Worm (Caenorhabditis elegans) whole organism, L4 larva: ENCODE data around the gene sfxn-1.2.

ENCODE experiments used
- F10B5.3 ChIP-seq: sonication (generic microtip); optimal IDR thresholded peaks from 2 replicates; lab custom pipeline; 2016; ENCODE audit warnings: mild to moderate bottlenecking, missing genetic modification characterization, missing compliant biosample characterization
- F49E8.2 ChIP-seq: sonication (generic microtip); optimal IDR thresholded peaks from 2 replicates; lab custom pipeline; 2016; ENCODE audit warnings: missing compliant biosample characterization, mild to moderate bottlenecking, missing genetic modification characterization, borderline replicate concordance
- R02D3.7 ChIP-seq: fragments of 150-350 bp; sonication (generic microtip); optimal IDR thresholded peaks from 3 replicates; lab custom pipeline; 2014; ENCODE audit warnings: missing biosample characterization, missing genetic modification characterization
- T26A8.4 ChIP-seq: fragments of 200-800 bp; sonication (Bioruptor generic); IDR thresholded peaks from 2 replicates; pipeline ENCODE4 v1.3.6; 2022; ENCODE audit warnings: missing genetic modification characterization, missing compliant biosample characterization
- Y5F2A.4 ChIP-seq: fragments of 200-800 bp; sonication (Bioruptor generic); optimal IDR thresholded peaks from 2 replicates; lab custom pipeline; 2018; ENCODE audit warnings: mild to moderate bottlenecking, missing genetic modification characterization, missing compliant biosample characterization
- ZK337.2 ChIP-seq: fragments of 200-800 bp; sonication (Bioruptor generic); IDR thresholded peaks from 2 replicates; pipeline ENCODE4 v1.3.6; 2022; ENCODE audit warnings: missing genetic modification reagents, missing genetic modification characterization, missing compliant biosample characterization
- aha-1 ChIP-seq: fragments of 150-350 bp; peaks from one replicate; lab custom pipeline; 2014; ENCODE audit warnings: missing biosample characterization, missing genetic modification characterization
- ama-1 ChIP-seq: fragments of 150-350 bp; optimal IDR thresholded peaks from 2 replicates; lab custom pipeline; 2014; ENCODE audit warnings: inconsistent platforms, mixed read lengths
- attf-4 ChIP-seq: sonication (generic microtip); optimal IDR thresholded peaks from 3 replicates; lab custom pipeline; 2017; ENCODE audit warnings: missing biosample characterization, missing genetic modification characterization
- ceh-28 ChIP-seq: fragments of 150-350 bp; optimal IDR thresholded peaks from 2 replicates; lab custom pipeline; 2014; ENCODE audit warnings: missing biosample characterization, missing genetic modification reagents, missing genetic modification characterization
- ceh-32 ChIP-seq: sonication (generic microtip); optimal IDR thresholded peaks from 2 replicates; lab custom pipeline; 2016; ENCODE audit warnings: mild to moderate bottlenecking, missing genetic modification characterization, missing compliant biosample characterization; ENCODE audit not compliant: poor library complexity
- ces-1 ChIP-seq: fragments of 150-350 bp; sonication (generic microtip); optimal IDR thresholded peaks from 4 replicates; lab custom pipeline; 2014; ENCODE audit warnings: missing biosample characterization, missing genetic modification reagents, missing genetic modification characterization
- cey-2 ChIP-seq: sonication (generic microtip); optimal IDR thresholded peaks from 3 replicates; lab custom pipeline; 2017; ENCODE audit warnings: missing genetic modification characterization, mild to moderate bottlenecking, missing compliant biosample characterization, antibody characterized with exemption, borderline replicate concordance; ENCODE audit not compliant: insufficient read depth
- ctbp-1 ChIP-seq: fragments of 200-800 bp; sonication (Bioruptor generic); IDR thresholded peaks from 2 replicates; pipeline ENCODE4 v1.3.6; 2022; ENCODE audit warnings: missing genetic modification reagents, missing genetic modification characterization, missing compliant biosample characterization
- dmd-6 ChIP-seq: fragments of 200-800 bp; sonication (Bioruptor generic); IDR thresholded peaks from 2 replicates; pipeline ENCODE4 v1.3.6; 2022; ENCODE audit warnings: missing genetic modification reagents, missing genetic modification characterization, missing compliant biosample characterization
- dpl-1 ChIP-seq: fragments of 150-350 bp; optimal IDR thresholded peaks from 2 replicates; lab custom pipeline; 2014; ENCODE audit warnings: missing biosample characterization, missing genetic modification reagents, missing genetic modification characterization
- dve-1 ChIP-seq: sonication (generic microtip); optimal IDR thresholded peaks from 2 replicates; lab custom pipeline; 2017; ENCODE audit warnings: antibody characterized with exemption, mild to moderate bottlenecking, missing genetic modification characterization, missing compliant biosample characterization; ENCODE audit not compliant: insufficient read depth
- egl-43 ChIP-seq: fragments of 200-800 bp; sonication (Bioruptor generic); IDR thresholded peaks from 2 replicates; pipeline ENCODE4 v1.3.6; 2022; ENCODE audit warnings: missing genetic modification reagents, missing genetic modification characterization, missing compliant biosample characterization
- fkh-10 ChIP-seq: fragments of 150-350 bp; optimal IDR thresholded peaks from 2 replicates; lab custom pipeline; 2014; ENCODE audit warnings: missing biosample characterization, missing genetic modification reagents, missing genetic modification characterization
- fos-1 ChIP-seq: fragments of 150-350 bp; optimal IDR thresholded peaks from 2 replicates; lab custom pipeline; 2014; ENCODE audit warnings: missing biosample characterization, missing genetic modification characterization
- hif-1 ChIP-seq, 2 experiments: sonication (generic microtip); optimal IDR thresholded peaks; 2 replicates each; lab custom pipeline; 2016 to 2017; ENCODE audit warnings: missing compliant biosample characterization in 2 of 2, missing genetic modification characterization in 2 of 2, missing genetic modification reagents in 2 of 2, missing genotype in 2 of 2, mild to moderate bottlenecking in 1 of 2
- hlh-11 ChIP-seq: fragments of 200-800 bp; sonication (Bioruptor generic); optimal IDR thresholded peaks from 2 replicates; lab custom pipeline; 2018; ENCODE audit warnings: mild to moderate bottlenecking, missing genetic modification characterization, missing compliant biosample characterization
- lin-1 ChIP-seq: fragments of 200-800 bp; sonication (Bioruptor generic); IDR thresholded peaks from 2 replicates; pipeline ENCODE4 v1.3.6; 2022; ENCODE audit warnings: missing genetic modification reagents, missing genetic modification characterization, missing compliant biosample characterization
- lin-38 ChIP-seq: fragments of 200-800 bp; sonication (Bioruptor generic); IDR thresholded peaks from 2 replicates; pipeline ENCODE4 v1.3.6; 2022; ENCODE audit warnings: missing genetic modification reagents, missing genetic modification characterization, missing compliant biosample characterization
- lin-39 ChIP-seq: fragments of 150-350 bp; optimal IDR thresholded peaks from 2 replicates; lab custom pipeline; 2014; ENCODE audit warnings: missing biosample characterization, missing genetic modification reagents, missing genetic modification characterization
- lsy-2 ChIP-seq, 2 experiments: fragments of 150-350 bp in 1 of 2; sonication (generic microtip) in 1 of 2; optimal IDR thresholded peaks; 2 replicates each; lab custom pipeline; 2014 to 2017; ENCODE audit warnings: missing biosample characterization in 2 of 2, missing genetic modification characterization in 2 of 2
- madf-9 ChIP-seq: fragments of 200-800 bp; sonication (Bioruptor generic); conservative IDR thresholded peaks from 2 replicates; pipeline ENCODE4 v1.3.6; 2022; ENCODE audit warnings: missing genetic modification reagents, missing genetic modification characterization, missing compliant biosample characterization
- mdl-1 ChIP-seq, 2 experiments: fragments of 150-350 bp in 1 of 2; sonication (generic microtip) in 1 of 2; optimal IDR thresholded peaks; 2 replicates each; lab custom pipeline; 2014 to 2017; ENCODE audit warnings: missing biosample characterization in 2 of 2, missing genetic modification characterization in 2 of 2
- mep-1 ChIP-seq: fragments of 150-350 bp; sonication (generic microtip); optimal IDR thresholded peaks from 3 replicates; lab custom pipeline; 2014; ENCODE audit warnings: missing biosample characterization, missing genetic modification characterization
- mxl-2 ChIP-seq: fragments of 200-800 bp; sonication (Bioruptor generic); conservative IDR thresholded peaks from 2 replicates; pipeline ENCODE4 v1.3.6; 2022; ENCODE audit warnings: missing genetic modification reagents, missing genetic modification characterization, missing compliant biosample characterization
- mxl-3 ChIP-seq: fragments of 200-800 bp; sonication (Bioruptor generic); optimal IDR thresholded peaks from 2 replicates; lab custom pipeline; 2018; ENCODE audit warnings: mild to moderate bottlenecking, missing genetic modification characterization, missing compliant biosample characterization
- nhr-28 ChIP-seq: fragments of 150-350 bp; optimal IDR thresholded peaks from 2 replicates; lab custom pipeline; 2014; ENCODE audit warnings: missing biosample characterization, missing genetic modification characterization
- nhr-41 ChIP-seq: fragments of 200-800 bp; sonication (Bioruptor generic); IDR thresholded peaks from 2 replicates; pipeline ENCODE4 v1.3.6; 2022; ENCODE audit warnings: missing genetic modification reagents, missing genetic modification characterization, missing compliant biosample characterization
- nhr-6 ChIP-seq: fragments of 150-350 bp; optimal IDR thresholded peaks from 2 replicates; lab custom pipeline; 2014; ENCODE audit warnings: missing biosample characterization, missing genetic modification characterization
- nhr-77 ChIP-seq: fragments of 150-350 bp; optimal IDR thresholded peaks from 2 replicates; lab custom pipeline; 2014; ENCODE audit warnings: missing biosample characterization, missing genetic modification characterization
- pqm-1 ChIP-seq: sonication (generic microtip); optimal IDR thresholded peaks from 2 replicates; lab custom pipeline; 2017; ENCODE audit warnings: missing biosample characterization, missing genetic modification characterization
- rbr-2 ChIP-seq: sonication (generic microtip); optimal IDR thresholded peaks from 2 replicates; lab custom pipeline; 2016; ENCODE audit warnings: missing genotype, missing genetic modification characterization, missing compliant biosample characterization
- sdz-12 ChIP-seq: fragments of 200-800 bp; sonication (Bioruptor generic); optimal IDR thresholded peaks from 2 replicates; lab custom pipeline; 2018; ENCODE audit warnings: mild to moderate bottlenecking, missing genetic modification characterization, missing compliant biosample characterization
- skn-1 ChIP-seq: fragments of 150-350 bp; optimal IDR thresholded peaks from 2 replicates; lab custom pipeline; 2014; ENCODE audit warnings: missing biosample characterization, missing genetic modification characterization
- snpc-1.2 ChIP-seq: fragments of 200-800 bp; sonication (Bioruptor generic); IDR thresholded peaks from 2 replicates; pipeline ENCODE4 v1.3.6; 2022; ENCODE audit warnings: missing genetic modification reagents, missing genetic modification characterization, missing compliant biosample characterization
- tra-1 ChIP-seq: fragments of 200-800 bp; sonication (Bioruptor generic); IDR thresholded peaks from 2 replicates; pipeline ENCODE4 v1.3.6; 2022; ENCODE audit warnings: missing genetic modification reagents, missing genetic modification characterization, missing compliant biosample characterization
- unc-62 ChIP-seq, 3 experiments: fragments of 150-350 bp in 1 of 3; sonication (generic microtip); optimal IDR thresholded peaks in 2 of 3; peaks in 1 of 3; 1 replicate in 1 of 3; 2 replicates in 2 of 3; lab custom pipeline; 2014 to 2017; ENCODE audit warnings: missing biosample characterization in 3 of 3, missing genetic modification characterization in 3 of 3, missing genetic modification reagents in 3 of 3, missing genotype in 1 of 3
- zag-1 ChIP-seq: fragments of 150-350 bp; optimal IDR thresholded peaks from 2 replicates; lab custom pipeline; 2014; ENCODE audit warnings: missing biosample characterization, missing genetic modification characterization
- zfp-3 ChIP-seq: fragments of 200-800 bp; sonication (Bioruptor generic); conservative IDR thresholded peaks from 2 replicates; pipeline ENCODE4 v1.3.6; 2022; ENCODE audit warnings: missing genetic modification reagents, missing genetic modification characterization, missing compliant biosample characterization
- zip-11 ChIP-seq: fragments of 200-800 bp; sonication (Bioruptor generic); IDR thresholded peaks from 2 replicates; pipeline ENCODE4 v1.3.6; 2022; ENCODE audit warnings: missing genetic modification characterization, missing compliant biosample characterization
- ztf-11 ChIP-seq: fragments of 150-350 bp; optimal IDR thresholded peaks from 2 replicates; lab custom pipeline; 2014; ENCODE audit warnings: missing biosample characterization, missing genetic modification characterization

sfxn-1.2 gene

DNA sequence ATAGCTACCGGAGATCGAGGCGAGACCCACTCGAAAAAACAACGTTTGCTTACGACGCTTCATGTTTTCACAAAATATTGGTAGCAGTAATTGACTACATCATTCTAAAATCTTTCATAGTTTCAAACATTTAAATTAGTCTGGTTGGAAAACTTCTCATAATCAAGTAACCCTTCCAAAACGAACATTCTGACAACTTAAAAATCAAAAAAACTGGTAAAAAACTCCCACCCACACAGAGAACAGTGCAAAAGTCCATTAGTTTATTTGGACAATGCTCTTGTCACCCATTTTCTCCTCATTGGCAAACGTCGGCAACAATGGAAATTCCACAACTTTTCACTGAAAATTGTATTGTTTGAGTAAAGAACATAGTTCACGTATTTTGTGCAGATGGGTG lies 8.5 kb upstream of the sfxn-1.2 start, which contains the start of gene F37H8.6:
F37H8.6 (minus strand) TSS at position 101 of the 400 bp plus-strand sequence.
- peak; percentile 62 for TF ChIP-seq aha-1
- TF ChIP-seq zag-1 (tag; lab: Kevin White, UChicago): no peak
- no peak for TF ChIP-seq lin-38 (GFP tag; lab: Robert Waterston, UW)
- no peak for TF ChIP-seq fkh-10

DNA sequence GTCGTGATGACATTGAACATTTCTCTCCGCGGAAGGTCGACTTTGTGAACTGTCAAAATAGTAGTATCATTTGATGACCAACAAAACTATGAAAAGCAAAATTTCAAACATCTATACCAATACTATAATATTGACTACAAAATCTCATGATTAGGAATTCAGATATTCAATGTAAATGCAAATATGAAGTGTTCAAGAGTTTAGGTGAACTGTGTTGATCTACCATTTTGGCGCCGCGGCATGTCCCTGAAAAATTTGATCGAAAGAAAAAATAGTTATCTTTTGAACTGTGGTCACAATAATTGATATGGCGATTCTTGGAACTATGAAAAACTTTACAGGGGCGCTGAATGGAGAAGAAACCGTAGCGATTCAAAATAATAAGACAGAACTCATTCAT lies 7.1 kb upstream of the sfxn-1.2 start:
- TF ChIP-seq Y5F2A.4 (GFP tag; lab: Kevin White, UChicago): no peak
- TF ChIP-seq sdz-12 (GFP tag; lab: Kevin White, UChicago): no peak
- TF ChIP-seq nhr-41 (GFP tag; lab: Robert Waterston, UW): no peak
- TF ChIP-seq egl-43 (GFP tag; lab: Robert Waterston, UW): no peak
- no peak for TF ChIP-seq lin-39
- TF ChIP-seq tra-1 (GFP tag; lab: Robert Waterston, UW): no peak
- TF ChIP-seq unc-62 (GFP tag; optimal IDR thresholded peaks at IDR 0.05 in 1 of 2; lab: Kevin White, UChicago): peak in 1 of 2 experiments; percentile 68
- TF ChIP-seq unc-62 (tag; optimal IDR thresholded peaks at IDR 0.05; lab: Kevin White, UChicago): no peak
- TF ChIP-seq hif-1 (tag; optimal IDR thresholded peaks at IDR 0.05; lab: Kevin White, UChicago): no peak
- no peak for TF ChIP-seq T26A8.4
- TF ChIP-seq ama-1 (lab: Kevin White, UChicago): no peak
- no peak for TF ChIP-seq zip-11 (GFP tag; lab: Robert Waterston, UW)
- TF ChIP-seq mxl-2 (GFP tag; lab: Robert Waterston, UW): no peak
- no peak for TF ChIP-seq fos-1 (tag; lab: Kevin White, UChicago)
- TF ChIP-seq ztf-11 (tag; lab: Kevin White, UChicago): no peak
- peak; percentile 44 for TF ChIP-seq nhr-28
- no peak for TF ChIP-seq ZK337.2 (GFP tag; lab: Robert Waterston, UW)

DNA sequence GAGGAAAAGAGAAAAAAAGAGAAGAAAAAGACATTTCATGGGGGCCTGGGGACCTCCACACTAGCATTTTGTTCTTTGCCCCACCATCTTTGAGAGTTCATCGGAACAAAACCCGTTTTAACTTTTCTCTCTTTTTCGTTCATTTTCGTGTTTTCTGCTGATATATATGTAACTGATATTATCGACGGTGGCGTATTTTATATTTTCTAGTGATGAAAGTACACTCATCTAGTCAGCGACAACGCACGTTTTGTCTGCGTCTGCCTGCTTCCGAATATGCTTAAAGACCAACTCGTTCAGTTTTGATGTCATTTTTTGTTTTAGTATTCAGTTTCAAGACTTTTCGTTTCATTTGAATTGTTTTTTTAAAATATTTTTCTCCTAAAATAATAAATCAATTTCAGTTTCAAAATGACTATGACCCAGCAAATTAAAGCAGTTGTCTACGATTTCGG lies 4.6 kb upstream of the sfxn-1.2 start, which contains the start of gene bigr-1:
bigr-1 (plus strand) TSS at position 405 of the 455 bp plus-strand sequence.
- no peak for TF ChIP-seq lin-38 (GFP tag; lab: Robert Waterston, UW)
- no peak for TF ChIP-seq F49E8.2 (tag; lab: Kevin White, UChicago)
- no peak for TF ChIP-seq snpc-1.2 (GFP tag; lab: Robert Waterston, UW)
- no peak for TF ChIP-seq rbr-2
- no peak for TF ChIP-seq skn-1
- no peak for TF ChIP-seq ctbp-1 (GFP tag; lab: Robert Waterston, UW)
- no peak for TF ChIP-seq attf-4
- no peak for TF ChIP-seq madf-9 (GFP tag; lab: Robert Waterston, UW)
- TF ChIP-seq aha-1: peak; percentile 78
- peak; percentile 68 for TF ChIP-seq mxl-3 (GFP tag; lab: Kevin White, UChicago)
- TF ChIP-seq mxl-2 (GFP tag; lab: Robert Waterston, UW): no peak
- TF ChIP-seq zip-11 (GFP tag; lab: Robert Waterston, UW): no peak
- no peak for TF ChIP-seq ceh-28
- TF ChIP-seq nhr-77 (tag; lab: Kevin White, UChicago): no peak
- TF ChIP-seq zfp-3 (GFP tag; lab: Robert Waterston, UW): no peak
- peak; percentile 47 for TF ChIP-seq hlh-11 (tag; lab: Kevin White, UChicago)
- TF ChIP-seq F10B5.3 (tag; lab: Kevin White, UChicago): no peak
- TF ChIP-seq dmd-6 (GFP tag; lab: Robert Waterston, UW): peak; percentile 68
- no peak for TF ChIP-seq nhr-6 (tag; lab: Kevin White, UChicago)
- peak; percentile 98 for TF ChIP-seq nhr-28
- no peak for TF ChIP-seq R02D3.7
- no peak for TF ChIP-seq fos-1 (tag; lab: Kevin White, UChicago)
- TF ChIP-seq mdl-1 (tag; optimal IDR thresholded peaks at IDR 0.05; lab: Kevin White, UChicago): peak in 1 of 2 experiments; percentile 54
- no peak for TF ChIP-seq zag-1 (tag; lab: Kevin White, UChicago)
- TF ChIP-seq mep-1 (tag; lab: Kevin White, UChicago): peak; percentile 20
- TF ChIP-seq ceh-32 (tag; lab: Kevin White, UChicago): no peak
- TF ChIP-seq cey-2 (tag; lab: Kevin White, UChicago): no peak
- TF ChIP-seq lin-1 (GFP tag; lab: Robert Waterston, UW): no peak
- no peak for TF ChIP-seq ces-1 (GFP tag; lab: Kevin White, UChicago)
- peak; percentile 24 for TF ChIP-seq dve-1
- TF ChIP-seq T26A8.4: no peak
- TF ChIP-seq ama-1 (lab: Kevin White, UChicago): no peak
- TF ChIP-seq dpl-1 (GFP tag; lab: Kevin White, UChicago): no peak
- peak in 1 of 2 experiments; percentile 2 for TF ChIP-seq lsy-2 (tag; optimal IDR thresholded peaks at IDR 0.05; lab: Kevin White, UChicago)
- TF ChIP-seq pqm-1 (tag; lab: Kevin White, UChicago): peak; percentile 21
